Worm (Caenorhabditis elegans): ENCODE measurements around the gene F08C6.18.

DNA sequence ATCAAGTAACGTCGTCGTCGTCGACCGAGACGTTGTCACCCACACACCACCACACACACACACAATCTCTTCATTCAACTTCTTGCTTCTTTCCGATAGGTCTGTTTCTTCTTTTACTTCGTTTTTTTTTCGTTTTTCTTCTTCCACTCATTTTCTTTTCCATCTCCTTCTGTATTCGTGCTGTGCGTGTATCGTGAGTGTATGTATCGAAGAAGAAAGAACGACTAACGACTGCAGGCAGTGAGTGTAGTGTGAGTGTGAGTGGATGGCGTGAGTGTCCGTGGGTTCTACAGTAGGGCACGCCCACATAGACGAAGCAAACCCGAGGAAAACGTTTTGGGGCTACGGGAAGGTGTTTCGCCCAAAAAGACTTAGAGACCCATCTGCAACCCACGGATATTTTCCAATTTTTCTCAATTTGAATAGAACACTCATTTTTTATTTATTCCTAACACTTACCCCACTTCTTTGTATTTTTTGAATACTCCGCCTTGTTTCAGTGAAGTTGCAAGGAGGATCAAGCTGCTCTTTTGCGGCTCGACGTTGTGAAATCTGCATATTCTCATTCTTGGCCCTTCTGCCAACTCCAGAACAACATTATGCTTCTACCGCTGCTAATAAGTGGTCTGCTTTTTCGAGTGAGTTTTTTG is 12.3 kb upstream of the F08C6.18 start, which contains the start of gene adt-2:
- TF ChIP-seq unc-62 (GFP tag; optimal IDR thresholded peaks at IDR 0.05) (no peak), snpc-4 (tag; optimal IDR thresholded peaks at IDR 0.05) (no peak), pha-4 (tag; optimal IDR thresholded peaks at IDR 0.05) (no peak), blmp-1 (tag; optimal IDR thresholded peaks at IDR 0.05) (no peak), ceh-43 (GFP tag; optimal IDR thresholded peaks at IDR 0.05) (no peak)
